In the genomic region with DNA sequence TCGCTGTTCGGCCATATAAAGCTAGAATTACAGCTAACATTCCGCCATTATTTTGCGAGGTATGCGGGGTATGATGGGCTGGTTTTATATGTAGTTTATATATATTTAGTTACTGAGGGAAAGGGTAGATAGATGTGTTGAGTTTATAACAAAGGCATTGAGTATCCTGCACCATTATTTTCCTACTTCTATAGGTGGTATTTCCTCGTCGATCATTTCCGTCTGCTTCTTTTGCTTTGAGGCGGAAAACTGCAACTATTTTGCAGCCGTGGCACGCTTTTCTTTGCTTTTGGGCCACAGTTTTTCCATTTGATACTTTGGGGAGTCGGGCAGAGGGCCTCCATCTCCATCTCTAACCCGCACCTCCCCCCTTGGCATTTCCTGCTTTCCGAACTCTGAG, we compare ENCODE assay signal across 3 fruit fly cellular contexts.
A peak's percentile ranks its signal among the peaks of the same experiment; 100 is the strongest.
TF ChIP-seq lines count a peak whose summit lies in the region.

No protein-coding gene starts in this region.

- TF ChIP-seq CTCF in whole organism, embryonic (GFP tag; optimal IDR thresholded peaks at IDR 0.05; lab: Kevin White, UChicago): no peak

TF ChIP-seq in whole organism, embryonic, 481 proteins besides CTCF, POLR2A, EP300 and RAD21 (continues in another document):
- peak; percentile 18; the same call in 1 of the 2 replicates for TF ChIP-seq slbo (GFP tag; IDR thresholded peaks at IDR 0.05; lab: Robert Waterston, UW)
- peak; percentile 24; the same call in 1 of the 2 replicates for TF ChIP-seq Xrp1 (GFP tag; IDR thresholded peaks at IDR 0.05; lab: Robert Waterston, UW)
- TF ChIP-seq tll (GFP tag; optimal IDR thresholded peaks at IDR 0.05; lab: Kevin White, UChicago): no peak
- TF ChIP-seq ken (GFP tag; IDR thresholded peaks at IDR 0.05; lab: Robert Waterston, UW): 0 out of 3 replicates have a peak, but pooled peaks have one; percentile 52
- TF ChIP-seq pum (GFP tag; optimal IDR thresholded peaks at IDR 0.05; lab: Kevin White, UChicago): no peak
- TF ChIP-seq CG14441 (GFP tag; IDR thresholded peaks at IDR 0.05; lab: Robert Waterston, UW): 0 out of 2 replicates have a peak, but pooled peaks have one; percentile 39
- no peak for TF ChIP-seq gt (GFP tag; IDR thresholded peaks at IDR 0.05; lab: Robert Waterston, UW)
- TF ChIP-seq Xbp1 (GFP tag; optimal IDR thresholded peaks at IDR 0.05; lab: Kevin White, UChicago): peak; percentile 17
- TF ChIP-seq CG17328 (GFP tag; IDR thresholded peaks at IDR 0.05; lab: Robert Waterston, UW): 0 out of 2 replicates have a peak, but pooled peaks have one; percentile 20
- TF ChIP-seq CG30403 (GFP tag; optimal IDR thresholded peaks at IDR 0.05; lab: Kevin White, UChicago): peak; percentile 2
- TF ChIP-seq CG4404 (GFP tag; IDR thresholded peaks at IDR 0.05; lab: Robert Waterston, UW): 0 out of 2 replicates have a peak, but pooled peaks have one; percentile 15
- TF ChIP-seq lilli (GFP tag; optimal IDR thresholded peaks at IDR 0.05; lab: Kevin White, UChicago): peak; percentile 2
- no peak for TF ChIP-seq mld (GFP tag; IDR thresholded peaks at IDR 0.05; lab: Robert Waterston, UW; ENCODE audit: partially characterized antibody)
- no peak for TF ChIP-seq CG8924 (tag; optimal IDR thresholded peaks at IDR 0.05; lab: Kevin White, UChicago)
- TF ChIP-seq H15 (GFP tag; IDR thresholded peaks at IDR 0.05; lab: Robert Waterston, UW): 0 out of 3 replicates have a peak, but pooled peaks have one; percentile 20
- TF ChIP-seq bsh (GFP tag; optimal IDR thresholded peaks at IDR 0.05; lab: Kevin White, UChicago): peak in 1 of 2 experiments; percentile 1
- no peak for TF ChIP-seq MTF-1 (GFP tag; optimal IDR thresholded peaks at IDR 0.05; lab: Kevin White, UChicago; ENCODE audit: borderline replicate concordance)
- TF ChIP-seq Med (GFP tag; lab: Kevin White, UChicago): peak; percentile 50
- TF ChIP-seq gcm2 (GFP tag; optimal IDR thresholded peaks at IDR 0.05; lab: Kevin White, UChicago): no peak
- no peak for TF ChIP-seq CG10979 (tag; optimal IDR thresholded peaks at IDR 0.05; lab: Kevin White, UChicago)
- TF ChIP-seq zen (tag; optimal IDR thresholded peaks at IDR 0.05; lab: Kevin White, UChicago): no peak
- TF ChIP-seq sob (GFP tag; IDR thresholded peaks at IDR 0.05; lab: Robert Waterston, UW): no peak
- TF ChIP-seq Side (GFP tag; optimal IDR thresholded peaks at IDR 0.05; lab: Kevin White, UChicago): no peak
- no peak for TF ChIP-seq hth (optimal IDR thresholded peaks at IDR 0.05; lab: Kevin White, UChicago)
- no peak for TF ChIP-seq CG33557 (GFP tag; optimal IDR thresholded peaks at IDR 0.05; lab: Kevin White, UChicago)
- peak; percentile 15 for TF ChIP-seq D19B (GFP tag; optimal IDR thresholded peaks at IDR 0.05; lab: Kevin White, UChicago)

TF ChIP-seq in whole organism, prepupa, 60 proteins besides CTCF, POLR2A, EP300 and RAD21:
- TF ChIP-seq Eip78C (GFP tag; lab: Kevin White, UChicago) (peak; percentile 36), net (GFP tag; optimal IDR thresholded peaks at IDR 0.05; lab: Kevin White, UChicago) (peak; percentile 6), pdm3 (GFP tag; optimal IDR thresholded peaks at IDR 0.05; lab: Kevin White, UChicago) (peak; percentile 6), salr (GFP tag; optimal IDR thresholded peaks at IDR 0.05; lab: Kevin White, UChicago) (no peak), achi (GFP tag; optimal IDR thresholded peaks at IDR 0.05; lab: Kevin White, UChicago) (peak; percentile 5), CG32006 (GFP tag; optimal IDR thresholded peaks at IDR 0.05; lab: Kevin White, UChicago) (peak; percentile 44), Smox (GFP tag; optimal IDR thresholded peaks at IDR 0.05; lab: Kevin White, UChicago) (peak; percentile 8), CG10631 (GFP tag; optimal IDR thresholded peaks at IDR 0.05; lab: Kevin White, UChicago) (peak; percentile 6), Sox15 (GFP tag; optimal IDR thresholded peaks at IDR 0.05; lab: Kevin White, UChicago) (no peak), CG15336 (GFP tag; IDR thresholded peaks at IDR 0.05; lab: Robert Waterston, UW) (0 out of 2 replicates have a peak, but pooled peaks have one; percentile 40), esn (GFP tag; optimal IDR thresholded peaks at IDR 0.05; lab: Kevin White, UChicago) (peak; percentile 11), eg (GFP tag; IDR thresholded peaks at IDR 0.05; lab: Robert Waterston, UW) (peak; percentile 49; the same call in 1 of the 3 replicates), CG11294 (GFP tag; IDR thresholded peaks at IDR 0.05; lab: Robert Waterston, UW) (no peak), Hr4 (GFP tag; optimal IDR thresholded peaks at IDR 0.05; lab: Kevin White, UChicago) (peak; percentile 39), OdsH (GFP tag; optimal IDR thresholded peaks at IDR 0.05; lab: Kevin White, UChicago) (peak; percentile 20), CG1621 (tag; optimal IDR thresholded peaks at IDR 0.05; lab: Kevin White, UChicago) (no peak)
TF ChIP-seq in whole organism, prepupa: peak in this region for 12.

TF ChIP-seq in whole organism, pupa, 21 proteins besides CTCF, POLR2A, EP300 and RAD21:
- TF ChIP-seq CG14655 (GFP tag; optimal IDR thresholded peaks at IDR 0.05; lab: Kevin White, UChicago) (peak; percentile 27), CG4496 (GFP tag; IDR thresholded peaks at IDR 0.05; lab: Robert Waterston, UW) (0 out of 3 replicates have a peak, but pooled peaks have one; percentile 12), CG13204 (GFP tag; optimal IDR thresholded peaks at IDR 0.05; lab: Kevin White, UChicago) (no peak), fd96Ca (GFP tag; IDR thresholded peaks at IDR 0.05; lab: Robert Waterston, UW) (peak; percentile 38; the same call in 1 of the 3 replicates)
